Worm (Caenorhabditis elegans) whole organism, L3 larva: ENCODE measurements around the gene chpf-1.

Experiments used
- ama-1 ChIP-seq: fragments of 150-350 bp; optimal IDR thresholded peaks from 2 replicates; lab custom pipeline; 2018
- egl-27 ChIP-seq: sonication (generic microtip); optimal IDR thresholded peaks from 4 replicates; lab custom pipeline; 2017; ENCODE audit warnings: missing biosample characterization, missing genetic modification reagents, missing genetic modification characterization
- egl-5 ChIP-seq: fragments of 150-350 bp; optimal IDR thresholded peaks from 2 replicates; lab custom pipeline; 2017; ENCODE audit warnings: missing biosample characterization, missing genetic modification reagents, missing genetic modification characterization, inconsistent platforms
- jun-1 ChIP-seq: fragments of 150-350 bp; optimal IDR thresholded peaks from 2 replicates; lab custom pipeline; 2014; ENCODE audit warnings: missing biosample characterization, missing genetic modification reagents, missing genetic modification characterization
- lsy-12 ChIP-seq: sonication (generic microtip); optimal IDR thresholded peaks from 2 replicates; lab custom pipeline; 2016; ENCODE audit warnings: mild to moderate bottlenecking, missing genetic modification characterization, missing compliant biosample characterization
- mdl-1 ChIP-seq: fragments of 150-350 bp; optimal IDR thresholded peaks from 2 replicates; lab custom pipeline; 2014; ENCODE audit warnings: missing biosample characterization, missing genetic modification characterization
- mml-1 ChIP-seq: fragments of 150-350 bp; sonication (generic microtip); optimal IDR thresholded peaks from 3 replicates; lab custom pipeline; 2014; ENCODE audit warnings: missing biosample characterization, missing genetic modification characterization
- nhr-23 ChIP-seq: fragments of 150-350 bp; optimal IDR thresholded peaks from 2 replicates; lab custom pipeline; 2014; ENCODE audit warnings: missing biosample characterization, missing genetic modification reagents, missing genetic modification characterization
- nhr-25 ChIP-seq: sonication (generic microtip); optimal IDR thresholded peaks from 2 replicates; lab custom pipeline; 2017; ENCODE audit warnings: missing biosample characterization, missing genetic modification characterization
- pha-4 ChIP-seq: fragments of 150-350 bp; optimal IDR thresholded peaks from 2 replicates; lab custom pipeline; 2014; ENCODE audit warnings: missing biosample characterization, missing genetic modification reagents, missing genetic modification characterization
- skn-1 ChIP-seq: fragments of 150-350 bp; optimal IDR thresholded peaks from 2 replicates; lab custom pipeline; 2014; ENCODE audit warnings: missing biosample characterization, missing genetic modification characterization

DNA sequence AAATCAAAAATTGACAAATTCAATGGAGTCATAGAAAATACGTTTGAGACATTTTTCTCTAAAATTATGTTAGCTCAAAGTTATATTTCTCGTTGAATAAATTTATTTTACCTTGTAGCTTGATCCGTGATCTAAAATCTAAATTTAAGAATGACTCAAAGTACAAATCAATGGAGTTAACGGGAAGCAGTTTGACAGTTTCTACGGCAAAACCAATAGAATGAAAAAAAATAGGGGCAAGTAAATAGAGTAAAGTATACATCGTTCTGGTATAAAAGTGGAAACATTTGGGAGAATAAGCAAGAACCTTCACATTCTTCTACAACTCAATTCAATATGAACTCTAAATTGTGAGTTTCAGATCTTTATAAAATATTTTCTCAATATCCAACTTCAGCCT is 27.6 kb upstream of the chpf-1 start, which contains the start of gene fipr-6:
- TF ChIP-seq skn-1 (no peak), mdl-1 (tag; lab: Kevin White, UChicago) (no peak), egl-27 (tag; lab: Kevin White, UChicago) (no peak), lsy-12 (tag; lab: Kevin White, UChicago) (no peak), nhr-23 (tag; lab: Kevin White, UChicago) (no peak), ama-1 (lab: Kevin White, UChicago) (no peak), pha-4 (no peak), nhr-25 (tag; lab: Kevin White, UChicago) (no peak), egl-5 (tag; lab: Kevin White, UChicago) (no peak), jun-1 (no peak), mml-1 (no peak)
